Worm (Caenorhabditis elegans): Measurements from ENCODE around the gene E02H9.3.
"Not testable (repeated sequence)": the region's sequence is repeated elsewhere in the genome, so short reads cannot be mapped to it uniquely, and the experiment has no call there.

E02H9.3 gene

ce11 chrIII:2458742-2459141, at the start of gene E02H9.3:
Gene E02H9.3 (plus strand): TSS chrIII:2459042.
- not testable (repeated sequence) for TF ChIP-seq ces-1 (GFP tag; optimal IDR thresholded peaks at IDR 0.05); nhr-237 (tag; optimal IDR thresholded peaks at IDR 0.05); zip-8 (tag; optimal IDR thresholded peaks at IDR 0.05)

ce11 chrIII:2410925-2411450, 47.9 kb upstream of the E02H9.3 start, which contains the start of gene mrpl-30:
Gene mrpl-30 (minus strand): TSS chrIII:2410975.
- TF ChIP-seq elt-1 (tag; optimal IDR thresholded peaks at IDR 0.05; ENCODE audit: borderline replicate concordance, insufficient read depth): no peak
- no peak for TF ChIP-seq ceh-83 (GFP tag; optimal IDR thresholded peaks at IDR 0.05)
- no peak for TF ChIP-seq elt-3 (tag; optimal IDR thresholded peaks at IDR 0.05)
- TF ChIP-seq M03D4.4 (tag; optimal IDR thresholded peaks at IDR 0.05): no peak
- no peak for TF ChIP-seq unc-62 (GFP tag; optimal IDR thresholded peaks at IDR 0.05)
- TF ChIP-seq flh-1 (GFP tag; optimal IDR thresholded peaks at IDR 0.05): no peak
- no peak for TF ChIP-seq cnd-1 (tag; optimal IDR thresholded peaks at IDR 0.05)
- TF ChIP-seq pha-4 (tag; optimal IDR thresholded peaks at IDR 0.05): no peak
- TF ChIP-seq ham-2 (GFP tag; optimal IDR thresholded peaks at IDR 0.05): no peak
- TF ChIP-seq mls-2 (tag; optimal IDR thresholded peaks at IDR 0.05): no peak
- no peak for TF ChIP-seq snpc-4 (tag; optimal IDR thresholded peaks at IDR 0.05)
- no peak for TF ChIP-seq blmp-1 (tag; optimal IDR thresholded peaks at IDR 0.05)
- TF ChIP-seq lsy-2 (tag; optimal IDR thresholded peaks at IDR 0.05): no peak
- no peak for TF ChIP-seq ces-1 (GFP tag; optimal IDR thresholded peaks at IDR 0.05)
- no peak for TF ChIP-seq drap-1 (GFP tag; optimal IDR thresholded peaks at IDR 0.05)
- no peak for TF ChIP-seq nhr-237 (tag; optimal IDR thresholded peaks at IDR 0.05)

- TF ChIP-seq lsy-2 (tag; optimal IDR thresholded peaks at IDR 0.05): peak; percentile 59
- TF ChIP-seq elt-1 (tag; optimal IDR thresholded peaks at IDR 0.05; ENCODE audit: borderline replicate concordance, insufficient read depth): no peak
- TF ChIP-seq snpc-4 (tag; optimal IDR thresholded peaks at IDR 0.05): no peak
- TF ChIP-seq ceh-43 (GFP tag; optimal IDR thresholded peaks at IDR 0.05): no peak
- no peak for TF ChIP-seq pha-4 (tag; optimal IDR thresholded peaks at IDR 0.05)
- TF ChIP-seq ceh-39 (tag; optimal IDR thresholded peaks at IDR 0.05): no peak
- no peak for TF ChIP-seq lin-32 (GFP tag; optimal IDR thresholded peaks at IDR 0.05)
- TF ChIP-seq cnd-1 (tag; optimal IDR thresholded peaks at IDR 0.05): no peak
- no peak for TF ChIP-seq unc-62 (GFP tag; optimal IDR thresholded peaks at IDR 0.05)
- peak; percentile 23 for TF ChIP-seq nhr-237 (tag; optimal IDR thresholded peaks at IDR 0.05)
- TF ChIP-seq zip-8 (tag; optimal IDR thresholded peaks at IDR 0.05): no peak
- TF ChIP-seq blmp-1 (tag; optimal IDR thresholded peaks at IDR 0.05): no peak
- TF ChIP-seq sptf-1 (tag; optimal IDR thresholded peaks at IDR 0.05): peak; percentile 13
- no peak for TF ChIP-seq ceh-83 (GFP tag; optimal IDR thresholded peaks at IDR 0.05)
- no peak for TF ChIP-seq sem-2 (GFP tag; optimal IDR thresholded peaks at IDR 0.05)
- no peak for TF ChIP-seq ztf-11 (tag; optimal IDR thresholded peaks at IDR 0.05)
- TF ChIP-seq nhr-12 (tag; optimal IDR thresholded peaks at IDR 0.05): no peak
- TF ChIP-seq flh-1 (GFP tag; optimal IDR thresholded peaks at IDR 0.05): no peak
- TF ChIP-seq nhr-76 (tag; optimal IDR thresholded peaks at IDR 0.05): no peak
- TF ChIP-seq ham-2 (GFP tag; optimal IDR thresholded peaks at IDR 0.05): no peak
- peak; percentile 52 for TF ChIP-seq lin-13 (tag; optimal IDR thresholded peaks at IDR 0.05)
- TF ChIP-seq ces-1 (GFP tag; optimal IDR thresholded peaks at IDR 0.05): peak; percentile 48
- no peak for TF ChIP-seq mab-5 (tag; optimal IDR thresholded peaks at IDR 0.05)
- no peak for TF ChIP-seq nhr-28 (tag; optimal IDR thresholded peaks at IDR 0.05)
- no peak for TF ChIP-seq unc-39 (tag; optimal IDR thresholded peaks at IDR 0.05)
- TF ChIP-seq nhr-2 (tag; optimal IDR thresholded peaks at IDR 0.05): no peak
- no peak for TF ChIP-seq drap-1 (GFP tag; optimal IDR thresholded peaks at IDR 0.05)
- no peak for TF ChIP-seq tbx-8 (GFP tag; optimal IDR thresholded peaks at IDR 0.05)
- no peak for TF ChIP-seq elt-3 (tag; optimal IDR thresholded peaks at IDR 0.05)
- no peak for TF ChIP-seq M03D4.4 (tag; optimal IDR thresholded peaks at IDR 0.05)
- TF ChIP-seq unc-120 (tag; optimal IDR thresholded peaks at IDR 0.05; ENCODE audit: poor library complexity, severe bottlenecking): peak; percentile 50
- TF ChIP-seq hlh-1 (tag; optimal IDR thresholded peaks at IDR 0.05): peak; percentile 22
- TF ChIP-seq bed-3 (GFP tag; optimal IDR thresholded peaks at IDR 0.05): no peak
- no peak for TF ChIP-seq mls-2 (tag; optimal IDR thresholded peaks at IDR 0.05)
- peak; percentile 66 for TF ChIP-seq mep-1 (tag; optimal IDR thresholded peaks at IDR 0.05)
These were observed 40.6 kb upstream of the E02H9.3 start, which contains the start of the genes W04B5.5 and W04B5.3 for ce11 chrIII:2418159-2418658. Gene W04B5.5 (minus strand): TSS chrIII:2418209. Gene W04B5.3 (plus strand): TSS chrIII:2418514.
